Fruit fly (Drosophila melanogaster) ovary, adult (tissue): ENCODE measurements around the gene Septin2.

Experiments used
- CG17801 ChIP-seq: fragments of 200-800 bp; optimal IDR thresholded peaks from 2 replicates; lab custom pipeline; 2019; ENCODE audit warnings: missing biosample characterization, mild to moderate bottlenecking, missing genetic modification characterization, moderate library complexity; ENCODE audit not compliant: partially characterized antibody

The Septin2 gene

dm6 chr3R:20545678-20546077 is 42.5 kb downstream of the Septin2 start:
- no peak for TF ChIP-seq CG17801 (GFP tag; lab: Kevin White, UChicago)

- TF ChIP-seq CG17801 (GFP tag; lab: Kevin White, UChicago) = no peak
Observed at dm6 chr3R:20544952-20545351, 43.2 kb downstream of the Septin2 start.

DNA sequence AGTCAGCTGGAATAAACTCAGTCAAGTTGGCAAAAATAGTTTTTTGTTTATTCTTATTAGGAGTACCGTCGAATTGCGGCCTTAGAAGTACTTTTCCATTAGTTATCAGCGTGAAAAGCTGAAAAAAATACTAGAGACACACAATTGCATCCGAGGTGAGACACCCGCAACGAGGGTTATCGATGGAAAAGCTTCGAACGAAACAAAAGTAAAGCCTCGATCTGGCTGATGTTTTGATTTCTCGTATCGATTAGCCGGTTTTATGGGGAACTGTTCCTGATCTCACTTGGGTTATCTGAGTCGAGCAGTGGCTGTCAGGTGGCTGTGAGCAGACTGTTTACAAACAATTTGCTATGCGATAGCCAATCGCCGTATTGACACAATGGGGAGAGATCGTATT is 44.4 kb downstream of the Septin2 start:
- TF ChIP-seq CG17801 (GFP tag; lab: Kevin White, UChicago) = no peak

DNA sequence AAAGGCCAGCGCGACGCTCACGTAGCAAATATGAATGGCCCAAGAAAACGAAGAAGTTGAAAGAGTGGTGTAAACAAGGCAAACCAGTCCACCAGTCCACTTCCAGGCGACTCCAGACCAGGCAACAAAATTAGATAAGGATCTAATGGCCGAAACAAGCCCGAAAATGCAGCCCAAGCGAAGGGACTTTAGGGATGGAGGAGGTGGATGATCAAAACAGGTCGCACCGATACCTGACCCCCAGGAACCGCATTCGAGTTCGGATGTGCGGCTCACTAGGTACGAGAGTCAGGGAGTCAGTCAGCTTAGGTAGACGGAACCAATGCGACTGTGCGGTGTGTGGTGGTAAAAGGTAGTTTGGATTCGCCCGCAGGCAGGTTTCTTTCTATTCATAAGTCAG is 44.9 kb downstream of the Septin2 start:
- TF ChIP-seq CG17801 (GFP tag; lab: Kevin White, UChicago) = no peak

DNA sequence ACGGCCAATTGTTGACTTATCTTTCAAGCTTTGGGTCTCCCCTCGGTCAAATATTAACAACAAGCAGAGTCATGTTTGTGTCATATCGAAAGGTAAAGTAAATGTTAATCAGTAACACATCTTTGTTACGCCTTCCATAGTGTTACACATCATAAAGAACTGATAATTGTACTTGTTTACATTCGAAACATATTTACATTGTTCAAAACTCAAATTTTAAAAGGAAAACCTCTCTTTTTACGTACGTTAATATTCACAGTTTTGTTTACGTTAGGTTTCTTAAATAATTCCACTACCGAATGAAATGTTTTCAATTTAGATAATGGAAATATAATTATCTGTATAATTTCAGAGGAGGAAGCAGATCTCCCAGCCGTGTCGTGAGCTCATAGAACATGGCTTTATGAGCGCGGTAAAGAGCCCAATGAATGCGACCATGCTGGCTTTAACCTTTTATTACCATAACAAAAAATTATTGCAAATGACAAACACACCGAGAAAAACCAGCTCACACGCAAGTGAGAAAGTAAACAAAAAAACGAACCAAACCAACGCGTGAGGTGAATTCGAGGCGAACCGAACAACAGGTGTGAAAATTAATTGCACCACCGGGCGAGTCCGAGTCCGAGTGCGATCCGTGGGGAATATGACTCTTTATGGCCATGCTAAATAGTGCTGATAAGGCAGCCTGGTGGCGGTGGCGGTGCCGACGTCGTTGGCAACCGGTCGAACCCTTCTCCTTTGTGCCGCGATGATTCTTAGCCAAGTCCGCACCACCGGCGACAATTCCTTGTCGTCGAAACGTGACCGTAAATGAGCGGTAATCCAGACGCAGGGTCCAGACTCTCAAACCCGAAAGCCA is 45.6 kb downstream of the Septin2 start:
- TF ChIP-seq CG17801 (GFP tag; lab: Kevin White, UChicago) = peak; percentile 7
